Fruit fly (Drosophila melanogaster): ENCODE data around the gene IPIP.
A peak's percentile ranks its signal among the peaks of the same experiment; 100 is the strongest.

Gene IPIP

dm6 chr2L:6022793-6023192 is 25.0 kb upstream of the IPIP start (continued):
- TF ChIP-seq Gug (GFP tag; IDR thresholded peaks at IDR 0.05): peak; percentile 20; the same call in 1 of the 2 replicates
- TF ChIP-seq Ets96B (tag; optimal IDR thresholded peaks at IDR 0.05): peak; percentile 80
- TF ChIP-seq eg (GFP tag; IDR thresholded peaks at IDR 0.05): 0 out of 3 replicates have a peak, but pooled peaks have one; percentile 28
- TF ChIP-seq Sox102F (GFP tag; optimal IDR thresholded peaks at IDR 0.05): peak; percentile 40
- peak; percentile 22 for TF ChIP-seq OdsH (GFP tag; optimal IDR thresholded peaks at IDR 0.05)
- peak; percentile 32 for TF ChIP-seq net (GFP tag; optimal IDR thresholded peaks at IDR 0.05)
- peak; percentile 61 for TF ChIP-seq CG34406 (GFP tag; optimal IDR thresholded peaks at IDR 0.05)
- TF ChIP-seq Lpt (GFP tag; optimal IDR thresholded peaks at IDR 0.05): peak; percentile 38
- peak; percentile 27 for TF ChIP-seq Hr39 (GFP tag; optimal IDR thresholded peaks at IDR 0.05)
- TF ChIP-seq CG6808 (GFP tag; optimal IDR thresholded peaks at IDR 0.05): peak; percentile 73
- TF ChIP-seq fd85E (GFP tag; optimal IDR thresholded peaks at IDR 0.05): no peak
- TF ChIP-seq Eip93F (GFP tag; optimal IDR thresholded peaks at IDR 0.05): peak; percentile 15
- TF ChIP-seq CG31627 (GFP tag; optimal IDR thresholded peaks at IDR 0.05): peak; percentile 42
- TF ChIP-seq fkh (GFP tag; optimal IDR thresholded peaks at IDR 0.05): no peak
- TF ChIP-seq acj6 (GFP tag; optimal IDR thresholded peaks at IDR 0.05): peak; percentile 79
- TF ChIP-seq svp (GFP tag): peak; percentile 86
- TF ChIP-seq achi (GFP tag; optimal IDR thresholded peaks at IDR 0.05): peak; percentile 75
- TF ChIP-seq Eip75B (GFP tag; optimal IDR thresholded peaks at IDR 0.05): peak; percentile 53

dm6 chr2L:6024345-6024907 is 23.4 kb upstream of the IPIP start, which contains the start of gene CG9107:
Gene CG9107 (minus strand): TSS chr2L:6024539.
- TF ChIP-seq Sox102F (GFP tag; optimal IDR thresholded peaks at IDR 0.05) (no peak), ss (GFP tag; optimal IDR thresholded peaks at IDR 0.05) (no peak), CG16779 (tag; optimal IDR thresholded peaks at IDR 0.05) (no peak), Blimp-1 (GFP tag; optimal IDR thresholded peaks at IDR 0.05) (no peak), fd59A (GFP tag; optimal IDR thresholded peaks at IDR 0.05) (no peak), fkh (GFP tag; optimal IDR thresholded peaks at IDR 0.05) (peak; percentile 78), CG6808 (GFP tag; optimal IDR thresholded peaks at IDR 0.05) (peak; percentile 100)

DNA sequence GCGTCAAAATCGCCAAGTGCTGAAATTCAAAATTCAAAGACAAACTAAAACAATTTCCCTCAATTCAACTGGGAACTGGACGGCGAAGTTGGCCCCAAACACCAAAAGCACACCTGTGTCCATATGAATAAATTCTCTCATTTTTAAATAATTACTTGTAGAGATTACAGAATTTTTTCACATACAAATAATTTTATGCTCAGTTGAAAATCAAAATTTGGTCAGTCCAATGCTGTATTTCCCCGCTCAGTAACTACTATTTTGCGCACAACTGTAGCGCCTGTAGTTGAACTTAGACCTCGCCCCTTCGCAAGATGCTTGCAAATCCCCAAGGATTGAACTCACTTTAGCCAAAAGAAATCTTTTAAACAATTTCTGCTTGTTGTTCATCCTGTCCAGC is 19.1 kb upstream of the IPIP start:
- TF ChIP-seq Eip78C (GFP tag): peak; percentile 47
- no peak for TF ChIP-seq OdsH (GFP tag; optimal IDR thresholded peaks at IDR 0.05)
- no peak for TF ChIP-seq Eip93F (GFP tag; optimal IDR thresholded peaks at IDR 0.05)
- TF ChIP-seq Sox14 (GFP tag; optimal IDR thresholded peaks at IDR 0.05): no peak
- TF ChIP-seq esn (GFP tag; optimal IDR thresholded peaks at IDR 0.05): peak; percentile 1
- TF ChIP-seq Lpt (GFP tag; optimal IDR thresholded peaks at IDR 0.05): no peak
- peak; percentile 24 for TF ChIP-seq acj6 (GFP tag; optimal IDR thresholded peaks at IDR 0.05)
- no peak for TF ChIP-seq Sox102F (GFP tag; optimal IDR thresholded peaks at IDR 0.05)
- no peak for TF ChIP-seq topi (GFP tag; optimal IDR thresholded peaks at IDR 0.05)
- TF ChIP-seq net (GFP tag; optimal IDR thresholded peaks at IDR 0.05): no peak
- no peak for TF ChIP-seq fd85E (GFP tag; optimal IDR thresholded peaks at IDR 0.05)
- no peak for TF ChIP-seq CG6792 (GFP tag; optimal IDR thresholded peaks at IDR 0.05)
- TF ChIP-seq Ets96B (tag; optimal IDR thresholded peaks at IDR 0.05): no peak
- no peak for TF ChIP-seq CG11294 (GFP tag; IDR thresholded peaks at IDR 0.05)
- TF ChIP-seq CG7368 (GFP tag; optimal IDR thresholded peaks at IDR 0.05): no peak
- TF ChIP-seq CG15336 (GFP tag; IDR thresholded peaks at IDR 0.05): peak; percentile 44; the same call in 1 of the 2 replicates
- peak; percentile 2 for TF ChIP-seq pdm3 (GFP tag; optimal IDR thresholded peaks at IDR 0.05)
- no peak for TF ChIP-seq Eip75B (GFP tag; optimal IDR thresholded peaks at IDR 0.05)
- no peak for TF ChIP-seq dsx (GFP tag; optimal IDR thresholded peaks at IDR 0.05; ENCODE audit: poor library complexity, severe bottlenecking)
- TF ChIP-seq CG1621 (tag; optimal IDR thresholded peaks at IDR 0.05): no peak
- peak; percentile 18 for TF ChIP-seq achi (GFP tag; optimal IDR thresholded peaks at IDR 0.05)
- peak; percentile 39; the same call in 1 of the 3 replicates for TF ChIP-seq eg (GFP tag; IDR thresholded peaks at IDR 0.05)
- no peak for TF ChIP-seq Sox15 (GFP tag; optimal IDR thresholded peaks at IDR 0.05)
- no peak for TF ChIP-seq CG9139 (GFP tag; optimal IDR thresholded peaks at IDR 0.05)
- peak; percentile 15 for TF ChIP-seq Hr39 (GFP tag; optimal IDR thresholded peaks at IDR 0.05)
- TF ChIP-seq lz (GFP tag; optimal IDR thresholded peaks at IDR 0.05): no peak
- TF ChIP-seq Hr38 (GFP tag; optimal IDR thresholded peaks at IDR 0.05): no peak
- TF ChIP-seq Blimp-1 (GFP tag; optimal IDR thresholded peaks at IDR 0.05): no peak
- no peak for TF ChIP-seq cyc (GFP tag; optimal IDR thresholded peaks at IDR 0.05)
- peak; percentile 5 for TF ChIP-seq CG3919 (GFP tag; optimal IDR thresholded peaks at IDR 0.05)
- no peak for TF ChIP-seq CG34406 (GFP tag; optimal IDR thresholded peaks at IDR 0.05)
- no peak for TF ChIP-seq CG8632 (GFP tag; optimal IDR thresholded peaks at IDR 0.05)
- TF ChIP-seq Hr4 (GFP tag; optimal IDR thresholded peaks at IDR 0.05): peak; percentile 34
- no peak for TF ChIP-seq fd59A (GFP tag; optimal IDR thresholded peaks at IDR 0.05)
- no peak for TF ChIP-seq CG10669 (GFP tag; optimal IDR thresholded peaks at IDR 0.05)
- TF ChIP-seq ss (GFP tag; optimal IDR thresholded peaks at IDR 0.05): no peak
- peak; percentile 21; the same call in 1 of the 3 replicates for TF ChIP-seq CG6163 (GFP tag; IDR thresholded peaks at IDR 0.05)
- no peak for TF ChIP-seq salr (GFP tag; optimal IDR thresholded peaks at IDR 0.05)
